Worm (Caenorhabditis elegans) whole organism, L2 larva: ENCODE measurements around the gene T22D1.1.
A peak's percentile ranks its signal among the peaks of the same experiment; 100 is the strongest.

ENCODE experiments used
- R02D3.7 ChIP-seq: fragments of 150-350 bp; optimal IDR thresholded peaks from 2 replicates; lab custom pipeline; 2014; ENCODE audit warnings: missing biosample characterization, missing genetic modification characterization
- lin-39 ChIP-seq: fragments of 150-350 bp; optimal IDR thresholded peaks from 2 replicates; lab custom pipeline; 2014; ENCODE audit warnings: missing biosample characterization, missing genetic modification reagents, missing genetic modification characterization
- lsy-2 ChIP-seq, 2 experiments: fragments of 150-350 bp in 1 of 2; sonication (generic microtip) in 1 of 2; optimal IDR thresholded peaks; 2 replicates each; lab custom pipeline; 2014 to 2017; ENCODE audit warnings: missing biosample characterization in 2 of 2, missing genetic modification characterization in 2 of 2
- nhr-11 ChIP-seq: fragments of 150-350 bp; optimal IDR thresholded peaks from 2 replicates; lab custom pipeline; 2014; ENCODE audit warnings: missing biosample characterization, missing genetic modification characterization
- snpc-4 ChIP-seq: fragments of 150-350 bp; optimal IDR thresholded peaks from 2 replicates; lab custom pipeline; 2014; ENCODE audit warnings: missing biosample characterization, missing genetic modification characterization

DNA sequence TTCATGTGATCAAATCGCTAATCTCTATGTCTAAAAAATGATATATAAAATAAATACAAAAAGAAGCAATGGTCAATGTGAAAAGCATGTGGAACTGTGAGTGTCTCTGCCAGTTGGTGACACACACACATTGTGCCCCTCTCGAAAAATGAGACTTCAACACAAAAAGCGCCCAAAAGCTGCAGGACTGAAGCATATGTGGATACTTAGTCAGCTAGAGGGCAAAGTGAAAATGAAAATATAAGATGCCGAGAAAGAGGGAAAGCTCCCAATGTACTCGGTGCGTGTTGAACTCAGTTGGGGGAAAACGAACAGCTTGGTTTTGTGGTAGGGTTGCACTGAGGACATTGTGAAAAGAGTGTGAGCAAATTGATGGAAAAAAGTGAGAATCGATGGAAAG, 42.0 kb upstream of the T22D1.1 start:
- TF ChIP-seq lin-39 (tag; lab: Kevin White, UChicago) (no peak), nhr-11 (no peak), lsy-2 (tag; optimal IDR thresholded peaks at IDR 0.05; lab: Kevin White, UChicago) (peak in 1 of 2 experiments; percentile 75), snpc-4 (tag; lab: Kevin White, UChicago) (peak; percentile 3), R02D3.7 (tag; lab: Kevin White, UChicago) (no peak)
